Worm (Caenorhabditis elegans): Measurements from ENCODE around the gene hphd-1.

ce11 chrII:12990191-12990590, 6.2 kb downstream of the hphd-1 start:
- TF ChIP-seq ceh-36 (tag; optimal IDR thresholded peaks at IDR 0.05): no peak
- TF ChIP-seq aly-1 (tag; optimal IDR thresholded peaks at IDR 0.05): no peak
- TF ChIP-seq sea-1 (GFP tag; conservative IDR thresholded peaks at IDR 0.05): no peak
- no peak for TF ChIP-seq pes-1 (GFP tag; IDR thresholded peaks at IDR 0.05)
- no peak for TF ChIP-seq ama-1 (optimal IDR thresholded peaks at IDR 0.05)
- TF ChIP-seq tra-4 (tag; optimal IDR thresholded peaks at IDR 0.05): no peak
